Worm (Caenorhabditis elegans): ENCODE results near the gene K07C11.7.

K07C11.7 gene

ce11 chrV:8226812-8227211, 13.0 kb upstream of the K07C11.7 start, which contains the start of gene K07C11.10:
Gene K07C11.10 (minus strand): TSS chrV:8226912.
- TF ChIP-seq C16A3.4 (tag; optimal IDR thresholded peaks at IDR 0.05) (no peak), alr-1 (tag; optimal IDR thresholded peaks at IDR 0.05; ENCODE audit: borderline replicate concordance) (no peak), fkh-8 (tag; optimal IDR thresholded peaks at IDR 0.05) (peak; percentile 43)

DNA sequence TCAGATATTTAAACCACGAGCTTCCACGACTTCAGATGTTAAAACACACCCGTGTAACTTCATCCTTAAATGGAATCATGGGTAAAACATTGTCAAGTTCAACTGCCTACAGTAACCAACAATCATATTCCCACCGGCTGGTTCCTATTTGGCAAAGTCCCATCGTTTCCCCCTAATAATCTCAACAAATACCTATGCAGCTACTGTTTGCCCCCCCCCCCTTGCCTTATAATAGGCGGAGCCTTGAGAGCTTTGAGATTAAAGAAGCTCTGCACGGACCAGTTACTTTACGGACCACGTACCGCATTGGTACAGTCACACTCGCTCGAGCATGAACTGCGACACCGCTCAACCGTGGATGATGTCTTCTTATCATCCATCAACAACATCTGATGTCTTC, 10.9 kb upstream of the K07C11.7 start, which contains the start of gene pax-1:
TSS of gene pax-1 (plus strand) at position 301 of the 400 bp plus-strand sequence.
- no peak for TF ChIP-seq efl-1 (optimal IDR thresholded peaks at IDR 0.05)
- TF ChIP-seq efl-1 (GFP tag; optimal IDR thresholded peaks at IDR 0.05 in 1 of 2): peak in 1 of 2 experiments; percentile 36
- TF ChIP-seq ceh-90 (tag; optimal IDR thresholded peaks at IDR 0.05): no peak

DNA sequence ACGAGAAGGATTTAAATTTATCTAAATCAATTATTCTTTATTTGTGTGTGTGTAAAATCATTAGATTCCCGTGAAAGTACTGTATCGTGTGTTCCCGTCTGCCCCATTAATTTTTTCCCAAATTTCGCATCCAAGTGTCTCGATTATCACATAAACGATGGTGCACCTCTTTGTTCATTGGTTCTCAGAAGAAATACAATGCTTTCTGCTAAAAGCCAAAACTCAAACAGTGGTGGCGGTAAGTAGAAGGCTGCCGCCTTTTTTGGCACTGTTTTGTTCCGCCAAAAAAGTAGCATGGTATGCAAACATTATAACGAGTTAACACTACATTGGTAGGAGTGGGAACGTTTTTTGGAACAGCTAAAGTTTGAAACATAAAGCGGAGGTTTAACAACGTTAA, 9.6 kb upstream of the K07C11.7 start:
- TF ChIP-seq nhr-71 (tag; optimal IDR thresholded peaks at IDR 0.05): no peak
- no peak for TF ChIP-seq ceh-90 (tag; optimal IDR thresholded peaks at IDR 0.05)
- no peak for TF ChIP-seq nhr-76 (tag; optimal IDR thresholded peaks at IDR 0.05)
- no peak for TF ChIP-seq unc-98 (GFP tag; IDR thresholded peaks at IDR 0.05)
- no peak for TF ChIP-seq irx-1 (tag; optimal IDR thresholded peaks at IDR 0.05)

DNA sequence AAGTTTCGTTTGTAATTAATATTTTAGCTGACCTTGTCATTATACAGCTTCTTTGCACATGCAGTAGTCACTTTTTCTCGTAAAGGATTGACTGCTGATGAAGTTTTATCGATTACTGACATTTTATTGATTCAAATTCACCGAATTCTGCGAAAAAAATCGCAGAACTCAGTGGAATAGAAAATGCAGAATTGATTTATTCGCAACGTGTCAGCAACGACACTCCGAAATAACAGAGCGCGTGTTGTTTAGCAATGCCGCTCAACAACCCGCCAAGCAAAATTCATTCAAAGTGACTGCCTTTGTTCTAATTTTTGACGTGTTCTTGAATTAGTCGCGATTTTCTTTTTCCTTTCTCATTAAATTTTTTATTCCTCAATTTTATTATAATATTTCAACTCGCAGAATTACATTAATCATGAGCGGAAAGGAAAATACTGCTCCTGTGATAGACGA, 7.3 kb upstream of the K07C11.7 start, which contains the start of the genes cogc-6 and air-1:
TSS of gene cogc-6 (minus strand) at position 234 of the 456 bp plus-strand sequence.
TSS of gene air-1 (plus strand) at position 406 of the 456 bp plus-strand sequence.
- no peak for TF ChIP-seq lin-39 (tag; optimal IDR thresholded peaks at IDR 0.05)
- TF ChIP-seq snpc-4 (tag; optimal IDR thresholded peaks at IDR 0.05): peak; percentile 41
- no peak for TF ChIP-seq elt-2 (tag; optimal IDR thresholded peaks at IDR 0.05)
- TF ChIP-seq efl-1 (optimal IDR thresholded peaks at IDR 0.05): peak; percentile 37 to 71
- peak; percentile 83 to 97 for TF ChIP-seq efl-1 (GFP tag; optimal IDR thresholded peaks at IDR 0.05 in 1 of 2)
- TF ChIP-seq unc-62 (GFP tag; optimal IDR thresholded peaks at IDR 0.05): no peak
- peak in 1 of 2 experiments; percentile 52 for TF ChIP-seq lsy-2 (tag; optimal IDR thresholded peaks at IDR 0.05)
- TF ChIP-seq nhr-77 (tag; optimal IDR thresholded peaks at IDR 0.05): no peak
- peak; percentile 13 for TF ChIP-seq blmp-1 (tag; optimal IDR thresholded peaks at IDR 0.05)
- no peak for TF ChIP-seq hpl-2 (GFP tag; optimal IDR thresholded peaks at IDR 0.05)
- TF ChIP-seq dpl-1 (GFP tag; optimal IDR thresholded peaks at IDR 0.05): peak; percentile 52 to 83 (median 77)
- peak; percentile 18 for TF ChIP-seq rnt-1 (tag; optimal IDR thresholded peaks at IDR 0.05)
- no peak for TF ChIP-seq fkh-4 (tag; optimal IDR thresholded peaks at IDR 0.05; ENCODE audit: borderline replicate concordance)
- TF ChIP-seq pqm-1 (tag; optimal IDR thresholded peaks at IDR 0.05): no peak
- no peak for TF ChIP-seq nhr-90 (tag; optimal IDR thresholded peaks at IDR 0.05; ENCODE audit: poor library complexity)
- no peak for TF ChIP-seq ceh-90 (tag; optimal IDR thresholded peaks at IDR 0.05)
- peak; percentile 57 to 87 for TF ChIP-seq lin-35 (GFP tag; optimal IDR thresholded peaks at IDR 0.05)
- no peak for TF ChIP-seq ama-1 (optimal IDR thresholded peaks at IDR 0.05)
- TF ChIP-seq C16A3.4 (tag; optimal IDR thresholded peaks at IDR 0.05): peak; percentile 6
- no peak for TF ChIP-seq vab-15 (tag; optimal IDR thresholded peaks at IDR 0.05)
- TF ChIP-seq nhr-47 (tag; optimal IDR thresholded peaks at IDR 0.05): peak; percentile 42
- TF ChIP-seq hlh-17 (GFP tag; optimal IDR thresholded peaks at IDR 0.05; ENCODE audit: borderline replicate concordance): no peak
- peak; percentile 35 for TF ChIP-seq snu-23 (GFP tag; optimal IDR thresholded peaks at IDR 0.05)
- no peak for TF ChIP-seq aha-1 (tag; optimal IDR thresholded peaks at IDR 0.05)
- no peak for TF ChIP-seq unc-86 (tag; optimal IDR thresholded peaks at IDR 0.05)
- TF ChIP-seq nhr-20 (tag; optimal IDR thresholded peaks at IDR 0.05): no peak
- TF ChIP-seq isw-1 (GFP tag; IDR thresholded peaks at IDR 0.05): no peak
- TF ChIP-seq zag-1 (tag; optimal IDR thresholded peaks at IDR 0.05): no peak
- peak; percentile 31 for TF ChIP-seq nhr-71 (tag; optimal IDR thresholded peaks at IDR 0.05)
- no peak for TF ChIP-seq ces-1 (GFP tag; optimal IDR thresholded peaks at IDR 0.05)
- no peak for TF ChIP-seq tlp-1 (tag; optimal IDR thresholded peaks at IDR 0.05)
- peak; percentile 15 for TF ChIP-seq swsn-7 (tag; optimal IDR thresholded peaks at IDR 0.05)
- TF ChIP-seq ztf-4 (tag; optimal IDR thresholded peaks at IDR 0.05): no peak
- no peak for TF ChIP-seq grh-1 (GFP tag; IDR thresholded peaks at IDR 0.05)

All from whole organism, L1 larva.